Fruit fly (Drosophila melanogaster) whole organism, wandering third instar larva: ENCODE measurements around the gene Osi16.

Experiments used
- Abd-B ChIP-seq: fragments of >200 bp; optimal IDR thresholded peaks from 2 replicates; lab custom pipeline; 2017; ENCODE audit warnings: missing biosample characterization, missing genetic modification characterization
- CG32264 ChIP-seq: fragments of 200-800 bp; sonication (Bioruptor generic); optimal IDR thresholded peaks from 2 replicates; lab custom pipeline; 2016; ENCODE audit warnings: missing biosample characterization, missing genetic modification characterization
- CG9705 ChIP-seq: fragments of 200-800 bp; sonication (Bioruptor generic); optimal IDR thresholded peaks from 2 replicates; lab custom pipeline; 2018; ENCODE audit warnings: missing biosample characterization, mild to moderate bottlenecking, missing genetic modification characterization
- CrebA ChIP-seq: fragments of 200-800 bp; sonication (Bioruptor generic); optimal IDR thresholded peaks from 2 replicates; lab custom pipeline; 2016; ENCODE audit warnings: missing biosample characterization, mild to moderate bottlenecking, missing genetic modification characterization, borderline replicate concordance
- Dfd ChIP-seq: fragments of >200 bp; optimal IDR thresholded peaks from 2 replicates; lab custom pipeline; 2017; ENCODE audit warnings: missing biosample characterization, missing genetic modification characterization
- Dif ChIP-seq: fragments of 200-275, 200-300 bp; sonication (Bioruptor generic); optimal IDR thresholded peaks from 2 replicates; lab custom pipeline; 2018; ENCODE audit warnings: missing biosample characterization, missing genetic modification characterization; ENCODE audit not compliant: partially characterized antibody
- GATAd ChIP-seq: sonication (Bioruptor generic); optimal IDR thresholded peaks from 2 replicates; lab custom pipeline; 2016; ENCODE audit warnings: missing biosample characterization, missing genetic modification characterization
- HLH106 ChIP-seq: fragments of 200-800 bp; optimal IDR thresholded peaks from 3 replicates; lab custom pipeline; 2019; ENCODE audit warnings: missing biosample characterization, mild to moderate bottlenecking, missing genetic modification characterization, moderate library complexity
- Hnf4 ChIP-seq: fragments of 200-800 bp; sonication (Bioruptor generic); optimal IDR thresholded peaks from 2 replicates; lab custom pipeline; 2016; ENCODE audit warnings: missing biosample characterization, mild to moderate bottlenecking, missing genetic modification characterization
- Hr78 ChIP-seq: fragments of >200 bp; optimal IDR thresholded peaks from 2 replicates; lab custom pipeline; 2017; ENCODE audit warnings: missing biosample characterization, missing genetic modification characterization
- Hr83 ChIP-seq: fragments of 200-300 bp; sonication (Bioruptor generic); optimal IDR thresholded peaks from 2 replicates; lab custom pipeline; 2016; ENCODE audit warnings: missing biosample characterization, mild to moderate bottlenecking, missing genetic modification characterization, moderate library complexity; ENCODE audit not compliant: poor library complexity, severe bottlenecking
- Mio ChIP-seq: sonication (Bioruptor generic); optimal IDR thresholded peaks from 2 replicates; lab custom pipeline; 2016; ENCODE audit warnings: missing biosample characterization, missing genetic modification characterization
- Myc ChIP-seq: fragments of >200 bp; optimal IDR thresholded peaks from 2 replicates; lab custom pipeline; 2017
- N ChIP-seq: fragments of >200 bp; optimal IDR thresholded peaks from 2 replicates; lab custom pipeline; 2018; ENCODE audit warnings: missing biosample characterization, missing external identifiers, missing genetic modification characterization
- OdsH ChIP-seq: fragments of 200-800 bp; sonication (Bioruptor generic); optimal IDR thresholded peaks from 2 replicates; lab custom pipeline; 2016; ENCODE audit warnings: missing biosample characterization, mild to moderate bottlenecking, missing genetic modification characterization
- Rel ChIP-seq, 2 experiments: fragments of 200-800 bp; sonication (Bioruptor generic) in 1 of 2; optimal IDR thresholded peaks; 2 replicates in 1 of 2; 3 replicates in 1 of 2; lab custom pipeline; 2016 to 2019; ENCODE audit warnings: mild to moderate bottlenecking in 2 of 2, missing biosample characterization in 2 of 2, missing genetic modification characterization in 2 of 2, moderate library complexity in 1 of 2
- Sp1 ChIP-seq: fragments of 200-800 bp; sonication (Bioruptor generic); optimal IDR thresholded peaks from 3 replicates; lab custom pipeline; 2019; ENCODE audit warnings: missing biosample characterization, mild to moderate bottlenecking, missing genetic modification characterization, moderate library complexity
- br ChIP-seq: fragments of 200-800 bp; sonication (Bioruptor generic); optimal IDR thresholded peaks from 2 replicates; lab custom pipeline; 2016; ENCODE audit warnings: missing biosample characterization, missing genetic modification characterization
- brk ChIP-seq: fragments of 200-800 bp; sonication (Bioruptor generic); optimal IDR thresholded peaks from 2 replicates; lab custom pipeline; 2016; ENCODE audit warnings: missing biosample characterization, mild to moderate bottlenecking, missing genetic modification characterization
- dl ChIP-seq, 2 experiments: fragments of 175-275, 200-275 bp in 1 of 2; fragments of 200-275 bp in 1 of 2; sonication (Bioruptor generic); optimal IDR thresholded peaks; lab custom pipeline; 2018; ENCODE audit warnings: mild to moderate bottlenecking in 2 of 2, missing biosample characterization in 2 of 2, missing genetic modification characterization in 2 of 2, moderate library complexity in 2 of 2; ENCODE audit not compliant: partially characterized antibody in 2 of 2, insufficient read depth in 1 of 2
- dmrt93B ChIP-seq: fragments of 200-800 bp; sonication (Bioruptor generic); optimal IDR thresholded peaks from 2 replicates; lab custom pipeline; 2018; ENCODE audit warnings: missing biosample characterization, mild to moderate bottlenecking, missing genetic modification characterization
- dsf ChIP-seq: sonication (Bioruptor generic); optimal IDR thresholded peaks from 2 replicates; lab custom pipeline; 2016; ENCODE audit warnings: missing biosample characterization, missing genetic modification characterization, borderline replicate concordance
- fru ChIP-seq: fragments of 200-800 bp; sonication (Bioruptor generic); optimal IDR thresholded peaks from 3 replicates; lab custom pipeline; 2016; ENCODE audit warnings: missing biosample characterization, mild to moderate bottlenecking, missing genetic modification characterization
- h ChIP-seq: fragments of 200-800 bp; sonication (Bioruptor generic); optimal IDR thresholded peaks from 3 replicates; lab custom pipeline; 2016; ENCODE audit warnings: missing biosample characterization, mild to moderate bottlenecking, missing genetic modification characterization
- lola ChIP-seq: fragments of >200 bp; optimal IDR thresholded peaks from 2 replicates; lab custom pipeline; 2017; ENCODE audit warnings: missing biosample characterization, missing genetic modification characterization
- pan ChIP-seq: fragments of >200 bp; optimal IDR thresholded peaks from 2 replicates; lab custom pipeline; 2017
- psq ChIP-seq: fragments of 200-800 bp; sonication (Bioruptor generic); optimal IDR thresholded peaks from 3 replicates; lab custom pipeline; 2017; ENCODE audit warnings: missing biosample characterization, mild to moderate bottlenecking, missing genetic modification characterization, moderate library complexity
- rgr ChIP-seq: fragments of 200-800 bp; sonication (Bioruptor generic); optimal IDR thresholded peaks from 3 replicates; lab custom pipeline; 2016; ENCODE audit warnings: missing biosample characterization, mild to moderate bottlenecking, missing genetic modification characterization
- sage ChIP-seq: fragments of 200-800 bp; sonication (Bioruptor generic); optimal IDR thresholded peaks from 2 replicates; lab custom pipeline; 2016; ENCODE audit warnings: missing biosample characterization, mild to moderate bottlenecking, missing genetic modification characterization
- tai ChIP-seq: sonication (Bioruptor generic); optimal IDR thresholded peaks from 2 replicates; lab custom pipeline; 2016; ENCODE audit warnings: missing biosample characterization, missing genetic modification characterization
- usp ChIP-seq: fragments of >200 bp; optimal IDR thresholded peaks from 2 replicates; lab custom pipeline; 2017; ENCODE audit warnings: missing biosample characterization, missing genetic modification characterization
- woc ChIP-seq: sonication (Bioruptor generic); optimal IDR thresholded peaks from 2 replicates; lab custom pipeline; 2016; ENCODE audit warnings: missing biosample characterization, mild to moderate bottlenecking, missing genetic modification characterization

Osi16 gene

dm6 chr3R:6343396-6344239 lies 38.6 kb downstream of the Osi16 start, which contains the start of gene CG17919:
CG17919 (plus strand) TSS chr3R:6344029.
- TF ChIP-seq HLH106 (tag; lab: Kevin White, UChicago) (no peak), fru (GFP tag; lab: Kevin White, UChicago) (peak; percentile 28), h (GFP tag; lab: Kevin White, UChicago) (peak; percentile 21), Dif (GFP tag; lab: Kevin White, UChicago) (peak; percentile 16), Hr83 (GFP tag; lab: Kevin White, UChicago) (peak; percentile 72), Rel (GFP tag; optimal IDR thresholded peaks at IDR 0.05; lab: Kevin White, UChicago) (no peak), Rel (tag; optimal IDR thresholded peaks at IDR 0.05; lab: Kevin White, UChicago) (peak; percentile 62), Mio (GFP tag; lab: Kevin White, UChicago) (no peak), lola (GFP tag; lab: Kevin White, UChicago) (no peak)

- TF ChIP-seq Dfd (no peak), dmrt93B (GFP tag; lab: Kevin White, UChicago) (no peak), tai (GFP tag; lab: Kevin White, UChicago) (no peak), psq (no peak), woc (GFP tag; lab: Kevin White, UChicago) (peak; percentile 11), dl (GFP tag; optimal IDR thresholded peaks at IDR 0.05; lab: Kevin White, UChicago; ENCODE audit: insufficient read depth in 1 of 2, partially characterized antibody in 2 of 2) (no peak), Hr78 (GFP tag; lab: Kevin White, UChicago) (no peak), N (GFP tag; lab: Kevin White, UChicago) (no peak), br (GFP tag; lab: Kevin White, UChicago) (no peak), fru (GFP tag; lab: Kevin White, UChicago) (no peak), rgr (no peak), Hnf4 (GFP tag; lab: Kevin White, UChicago) (no peak), pan (no peak), CG32264 (GFP tag; lab: Kevin White, UChicago) (no peak), Sp1 (GFP tag; lab: Kevin White, UChicago) (peak; percentile 4), Hr83 (GFP tag; lab: Kevin White, UChicago) (no peak), lola (GFP tag; lab: Kevin White, UChicago) (no peak), sage (GFP tag; lab: Kevin White, UChicago) (no peak), Dif (GFP tag; lab: Kevin White, UChicago) (no peak), Abd-B (GFP tag; lab: Kevin White, UChicago) (no peak), Mio (GFP tag; lab: Kevin White, UChicago) (no peak), h (GFP tag; lab: Kevin White, UChicago) (peak; percentile 20), usp (GFP tag; lab: Kevin White, UChicago) (no peak), CG9705 (GFP tag; lab: Kevin White, UChicago) (no peak), brk (GFP tag; lab: Kevin White, UChicago) (no peak), Myc (no peak), CrebA (GFP tag; lab: Kevin White, UChicago) (no peak), HLH106 (tag; lab: Kevin White, UChicago) (peak; percentile 7), GATAd (GFP tag; lab: Kevin White, UChicago) (no peak), OdsH (GFP tag; lab: Kevin White, UChicago) (no peak)
These were observed 40.8 kb downstream of the Osi16 start, which contains the start of the genes SmD2 and CG18048 for dm6 chr3R:6345814-6346213. SmD2 (minus strand) TSS chr3R:6345911. CG18048 (plus strand) TSS chr3R:6346111.

dm6 chr3R:6348943-6349342 lies 43.9 kb downstream of the Osi16 start, which contains the start of gene Hr83:
Hr83 (plus strand) TSS chr3R:6349243.
- TF ChIP-seq HLH106 (tag; lab: Kevin White, UChicago) = no peak
- no peak for TF ChIP-seq dsf (GFP tag; lab: Kevin White, UChicago)
- no peak for TF ChIP-seq Hr78 (GFP tag; lab: Kevin White, UChicago)
- no peak for TF ChIP-seq tai (GFP tag; lab: Kevin White, UChicago)
- no peak for TF ChIP-seq psq
- no peak for TF ChIP-seq dl (GFP tag; optimal IDR thresholded peaks at IDR 0.05; lab: Kevin White, UChicago; ENCODE audit: insufficient read depth in 1 of 2, partially characterized antibody in 2 of 2)
- TF ChIP-seq Hnf4 (GFP tag; lab: Kevin White, UChicago) = no peak
- TF ChIP-seq Sp1 (GFP tag; lab: Kevin White, UChicago) = no peak
- no peak for TF ChIP-seq Dif (GFP tag; lab: Kevin White, UChicago)
- no peak for TF ChIP-seq dmrt93B (GFP tag; lab: Kevin White, UChicago)
- TF ChIP-seq woc (GFP tag; lab: Kevin White, UChicago) = no peak
- no peak for TF ChIP-seq pan
- TF ChIP-seq GATAd (GFP tag; lab: Kevin White, UChicago) = no peak
- TF ChIP-seq CG32264 (GFP tag; lab: Kevin White, UChicago) = no peak
- no peak for TF ChIP-seq CG9705 (GFP tag; lab: Kevin White, UChicago)
